Fruit fly (Drosophila melanogaster): ENCODE measurements around the gene CG4849.
A peak's percentile ranks its signal among the peaks of the same experiment; 100 is the strongest.

CG4849 gene

dm6 chr3R:27928140-27928539, 35.1 kb upstream of the CG4849 start, which contains the start of gene nenya:
Gene nenya, minus strand, starts transcription at chr3R:27928174.
- peak; percentile 67 for TF ChIP-seq Myb (GFP tag; optimal IDR thresholded peaks at IDR 0.05)
- TF ChIP-seq Dref (GFP tag; IDR thresholded peaks at IDR 0.05), result no peak
- no peak for TF ChIP-seq CG3847 (GFP tag; IDR thresholded peaks at IDR 0.05)
- TF ChIP-seq YL-1 (GFP tag; optimal IDR thresholded peaks at IDR 0.05), result no peak
- TF ChIP-seq CG11723 (GFP tag; optimal IDR thresholded peaks at IDR 0.05), result no peak
- no peak for TF ChIP-seq seq (GFP tag; IDR thresholded peaks at IDR 0.05)
- TF ChIP-seq unpg (GFP tag; optimal IDR thresholded peaks at IDR 0.05), result no peak
- TF ChIP-seq knrl (GFP tag; IDR thresholded peaks at IDR 0.05; ENCODE audit: partially characterized antibody), result no peak
- no peak for TF ChIP-seq Deaf1 (tag; optimal IDR thresholded peaks at IDR 0.05)
- no peak for TF ChIP-seq CG2889 (GFP tag; IDR thresholded peaks at IDR 0.05)
- TF ChIP-seq CG34224 (GFP tag; IDR thresholded peaks at IDR 0.05; ENCODE audit: partially characterized antibody), result no peak
- no peak for TF ChIP-seq CG30020 (tag; optimal IDR thresholded peaks at IDR 0.05)
- no peak for TF ChIP-seq Hr51 (GFP tag; optimal IDR thresholded peaks at IDR 0.05)
- TF ChIP-seq zen (tag; optimal IDR thresholded peaks at IDR 0.05), result no peak
- TF ChIP-seq Eip74EF (GFP tag; optimal IDR thresholded peaks at IDR 0.05), result no peak
- TF ChIP-seq Hmx (GFP tag; optimal IDR thresholded peaks at IDR 0.05), result no peak
- TF ChIP-seq B-H1 (GFP tag; IDR thresholded peaks at IDR 0.05), result no peak
- TF ChIP-seq GATAe (GFP tag; conservative IDR thresholded peaks at IDR 0.05), result no peak
- no peak for TF ChIP-seq sr (GFP tag; IDR thresholded peaks at IDR 0.05)
- no peak for TF ChIP-seq H15 (GFP tag; IDR thresholded peaks at IDR 0.05)
- peak; percentile 6 for TF ChIP-seq trem (tag; optimal IDR thresholded peaks at IDR 0.05)
- TF ChIP-seq CG10654 (GFP tag; optimal IDR thresholded peaks at IDR 0.05), result no peak
- no peak for TF ChIP-seq Jarid2 (GFP tag; optimal IDR thresholded peaks at IDR 0.05)
- TF ChIP-seq CG11695 (GFP tag; IDR thresholded peaks at IDR 0.05), result no peak
- peak; percentile 54 for TF ChIP-seq Med (GFP tag)
- TF ChIP-seq Atf6 (GFP tag; IDR thresholded peaks at IDR 0.05), result no peak
- TF ChIP-seq CG1603 (tag; optimal IDR thresholded peaks at IDR 0.05), result no peak
- TF ChIP-seq row (GFP tag; IDR thresholded peaks at IDR 0.05), result peak; percentile 51
- no peak for TF ChIP-seq cwo (GFP tag; optimal IDR thresholded peaks at IDR 0.05)
- no peak for TF ChIP-seq disco-r (GFP tag; optimal IDR thresholded peaks at IDR 0.05)
- no peak for TF ChIP-seq unc-4 (GFP tag; IDR thresholded peaks at IDR 0.05; ENCODE audit: partially characterized antibody)
- peak; percentile 67 for TF ChIP-seq grau (tag; optimal IDR thresholded peaks at IDR 0.05)
- TF ChIP-seq CG30403 (GFP tag; optimal IDR thresholded peaks at IDR 0.05), result no peak
- no peak for TF ChIP-seq CG6683 (GFP tag; optimal IDR thresholded peaks at IDR 0.05)
- no peak for TF ChIP-seq stwl (tag; optimal IDR thresholded peaks at IDR 0.05)
- no peak for TF ChIP-seq Opbp (GFP tag; IDR thresholded peaks at IDR 0.05; ENCODE audit: partially characterized antibody)
- TF ChIP-seq CG16813 (GFP tag; IDR thresholded peaks at IDR 0.05; ENCODE audit: partially characterized antibody), result no peak

DNA sequence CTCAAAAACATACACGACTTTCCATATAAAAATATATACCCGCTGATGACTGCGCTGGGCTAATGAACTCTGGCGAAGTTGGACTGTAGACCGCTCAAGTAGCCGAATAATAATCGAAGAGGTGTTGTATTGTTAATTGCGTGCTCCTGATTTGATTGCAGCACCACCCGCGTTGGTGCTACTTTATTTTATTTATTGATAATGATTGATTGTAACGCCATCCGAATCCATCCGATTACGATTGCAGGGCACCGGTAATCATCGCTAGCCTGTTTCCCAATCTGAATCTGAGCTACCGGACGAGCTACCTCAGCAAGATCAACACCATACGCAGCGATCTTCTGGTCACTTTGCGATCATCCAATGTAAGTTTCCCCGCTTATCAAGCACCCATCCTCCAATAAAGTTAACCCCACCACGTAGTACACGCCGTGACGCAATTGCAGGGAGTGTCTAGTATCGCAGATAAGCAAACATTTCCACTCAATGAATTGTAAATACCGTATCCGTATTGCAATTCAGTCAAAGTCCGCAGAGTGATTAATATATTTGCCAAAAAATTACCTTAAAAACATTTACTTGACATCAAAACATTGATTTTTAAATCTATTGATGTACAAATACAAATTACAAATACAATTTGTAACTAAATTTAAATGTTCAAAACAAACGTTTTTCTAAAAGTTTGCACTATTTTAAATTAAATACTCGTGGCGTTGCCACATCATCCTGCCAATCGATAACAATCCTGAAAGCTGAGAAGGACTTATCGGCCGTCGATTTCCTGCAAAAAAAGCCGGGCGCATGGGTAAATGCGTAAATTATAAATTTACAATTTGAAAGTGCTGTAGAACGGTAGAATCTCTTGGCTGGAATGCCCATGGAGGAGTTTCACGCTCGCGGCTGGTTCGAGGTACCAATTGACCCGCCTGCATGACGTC, 34.0 kb upstream of the CG4849 start:
- TF ChIP-seq E2f2 (GFP tag; IDR thresholded peaks at IDR 0.05), result peak; percentile 53
- TF ChIP-seq Pdp1 (GFP tag; optimal IDR thresholded peaks at IDR 0.05), result peak in 1 of 2 experiments; percentile 75
- peak; percentile 56 for TF ChIP-seq sens (GFP tag)
- TF ChIP-seq nom (GFP tag; optimal IDR thresholded peaks at IDR 0.05), result peak; percentile 31
- TF ChIP-seq CkIIα-i1 (GFP tag; IDR thresholded peaks at IDR 0.05), result no peak
- TF ChIP-seq zfh2 (GFP tag; optimal IDR thresholded peaks at IDR 0.05), result no peak
- peak; percentile 21 for TF ChIP-seq CG7987 (GFP tag; optimal IDR thresholded peaks at IDR 0.05)
- TF ChIP-seq ssp (GFP tag; IDR thresholded peaks at IDR 0.05), result no peak
- TF ChIP-seq Myb (GFP tag; optimal IDR thresholded peaks at IDR 0.05), result peak; percentile 29
- TF ChIP-seq grn (GFP tag; optimal IDR thresholded peaks at IDR 0.05), result peak; percentile 65
- TF ChIP-seq CG30431 (GFP tag; optimal IDR thresholded peaks at IDR 0.05), result no peak
- TF ChIP-seq repo (GFP tag; optimal IDR thresholded peaks at IDR 0.05), result no peak
- TF ChIP-seq unc-4 (GFP tag; IDR thresholded peaks at IDR 0.05; ENCODE audit: partially characterized antibody), result 0 out of 2 replicates have a peak, but pooled peaks have one; percentile 16
- TF ChIP-seq mirr (GFP tag; optimal IDR thresholded peaks at IDR 0.05), result peak; percentile 33
- TF ChIP-seq Ets97D (GFP tag; optimal IDR thresholded peaks at IDR 0.05), result no peak
